Fruit fly (Drosophila melanogaster): ENCODE data around the gene mei-38.

The mei-38 gene

DNA sequence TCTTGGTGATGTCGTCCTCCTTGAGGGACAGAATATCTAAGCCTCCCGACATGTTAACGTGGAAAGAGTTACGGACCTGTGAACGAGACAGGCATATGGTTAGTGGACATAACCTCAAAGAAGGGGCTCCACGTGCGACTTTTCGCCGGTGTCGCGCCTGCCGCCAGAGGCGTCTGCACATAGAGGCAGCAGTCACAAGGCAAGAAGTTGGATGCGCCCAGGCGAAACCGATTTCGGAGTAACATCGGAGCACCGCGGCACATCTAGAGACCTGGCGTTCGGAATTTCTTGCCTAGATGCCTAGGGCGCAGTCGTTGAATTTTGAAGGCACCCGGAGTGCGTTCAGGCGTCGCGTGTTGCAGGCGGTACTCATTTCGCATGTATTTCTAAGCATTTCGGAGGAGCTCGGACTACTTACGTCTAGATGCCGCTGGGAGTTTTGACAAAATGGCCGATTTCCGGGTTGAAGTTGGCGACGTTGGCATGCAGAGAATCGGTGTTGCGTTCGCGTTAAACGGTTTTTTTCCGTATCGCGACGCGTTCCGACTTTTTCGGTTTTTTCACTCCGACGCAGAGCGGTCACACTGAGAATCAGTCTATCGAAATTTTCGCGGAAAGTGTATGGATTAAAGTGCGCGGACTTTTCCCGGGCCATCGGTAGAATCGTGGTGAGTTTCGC is 6.1 kb downstream of the mei-38 start, which contains the start of the genes sta and inc (continued):
- TF ChIP-seq Ravus (GFP tag; IDR thresholded peaks at IDR 0.05) (no peak), CG6854 (GFP tag; optimal IDR thresholded peaks at IDR 0.05) (peak; percentile 75), CG15601 (tag; optimal IDR thresholded peaks at IDR 0.05) (peak; percentile 76), fru (optimal IDR thresholded peaks at IDR 0.05) (no peak), CG9215 (GFP tag; IDR thresholded peaks at IDR 0.05) (no peak), CG12219 (GFP tag; optimal IDR thresholded peaks at IDR 0.05) (peak; percentile 64), CG16813 (GFP tag; IDR thresholded peaks at IDR 0.05; ENCODE audit: partially characterized antibody) (peak; percentile 58; the same call in 2 of the 3 replicates), wor (GFP tag; IDR thresholded peaks at IDR 0.05) (no peak), CG2875 (GFP tag; optimal IDR thresholded peaks at IDR 0.05) (peak; percentile 66), toy (GFP tag; IDR thresholded peaks at IDR 0.05) (no peak), da (GFP tag; optimal IDR thresholded peaks at IDR 0.05) (no peak), exex (tag; optimal IDR thresholded peaks at IDR 0.05) (no peak), B-H1 (GFP tag; IDR thresholded peaks at IDR 0.05) (no peak; the same call in 2 of the 3 replicates), BEAF-32 (GFP tag; optimal IDR thresholded peaks at IDR 0.05) (peak; percentile 74), ci (GFP tag; IDR thresholded peaks at IDR 0.05) (peak; percentile 89), trh (GFP tag; optimal IDR thresholded peaks at IDR 0.05) (no peak), ap (GFP tag; IDR thresholded peaks at IDR 0.05) (no peak), CG6654 (GFP tag; optimal IDR thresholded peaks at IDR 0.05) (peak; percentile 12), CG2678 (tag; optimal IDR thresholded peaks at IDR 0.05) (peak; percentile 65), CG6689 (GFP tag; IDR thresholded peaks at IDR 0.05) (no peak), Bteb2 (GFP tag; optimal IDR thresholded peaks at IDR 0.05) (peak; percentile 68), TFAM (GFP tag; optimal IDR thresholded peaks at IDR 0.05) (no peak), MBD-R2 (GFP tag; IDR thresholded peaks at IDR 0.05) (peak; percentile 61), az2 (GFP tag; optimal IDR thresholded peaks at IDR 0.05) (no peak), CG8359 (GFP tag; optimal IDR thresholded peaks at IDR 0.05; ENCODE audit: borderline replicate concordance) (peak; percentile 10), cwo (GFP tag; optimal IDR thresholded peaks at IDR 0.05) (peak; percentile 42), croc (GFP tag; conservative IDR thresholded peaks at IDR 0.05) (no peak; the same call in 2 of the 3 replicates), tin (GFP tag; optimal IDR thresholded peaks at IDR 0.05) (peak; percentile 31), CG11247 (GFP tag; IDR thresholded peaks at IDR 0.05) (peak; percentile 43), CG2889 (GFP tag; IDR thresholded peaks at IDR 0.05) (no peak), shn (GFP tag; optimal IDR thresholded peaks at IDR 0.05) (peak; percentile 30), vvl (GFP tag; IDR thresholded peaks at IDR 0.05) (peak; percentile 66), Pdp1 (GFP tag; optimal IDR thresholded peaks at IDR 0.05) (peak; percentile 40 to 65), CG10462 (GFP tag; optimal IDR thresholded peaks at IDR 0.05) (no peak), CG8478 (optimal IDR thresholded peaks at IDR 0.05) (no peak), schlank (tag; optimal IDR thresholded peaks at IDR 0.05) (peak; percentile 67), ase (GFP tag; IDR thresholded peaks at IDR 0.05) (no peak), CG1603 (tag; optimal IDR thresholded peaks at IDR 0.05) (peak; percentile 92), phol (tag; optimal IDR thresholded peaks at IDR 0.05) (peak; percentile 97), CG12071 (GFP tag; optimal IDR thresholded peaks at IDR 0.05) (peak; percentile 77), Hr39 (optimal IDR thresholded peaks at IDR 0.05) (no peak), CG6791 (GFP tag; IDR thresholded peaks at IDR 0.05; ENCODE audit: partially characterized antibody) (peak; percentile 61; the same call in 2 of the 3 replicates), Lpt (GFP tag; optimal IDR thresholded peaks at IDR 0.05) (no peak), hkb (optimal IDR thresholded peaks at IDR 0.05) (peak; percentile 35), hkb (GFP tag; IDR thresholded peaks at IDR 0.05) (peak; percentile 74), luna (GFP tag; optimal IDR thresholded peaks at IDR 0.05) (peak; percentile 6), Dref (GFP tag; IDR thresholded peaks at IDR 0.05) (peak; percentile 72), mld (GFP tag; IDR thresholded peaks at IDR 0.05; ENCODE audit: partially characterized antibody) (no peak), Hsf (GFP tag; optimal IDR thresholded peaks at IDR 0.05) (peak; percentile 37), CG7928 (GFP tag; optimal IDR thresholded peaks at IDR 0.05) (peak; percentile 15), Sox102F (GFP tag; optimal IDR thresholded peaks at IDR 0.05) (no peak)
